Worm (Caenorhabditis elegans) whole organism, L4 larva: ENCODE results near the gene R04D3.3.

Source experiments
- F37D6.2 ChIP-seq: sonication (generic microtip); optimal IDR thresholded peaks from 2 replicates; lab custom pipeline; 2016; ENCODE audit warnings: mild to moderate bottlenecking, missing genetic modification characterization, missing compliant biosample characterization
- Y105C5A.15 ChIP-seq: fragments of 200-800 bp; sonication (Bioruptor generic); IDR thresholded peaks from 2 replicates; pipeline ENCODE4 v1.3.6; 2022; ENCODE audit warnings: missing genetic modification characterization, missing compliant biosample characterization
- ZK546.5 ChIP-seq, 2 experiments: sonication (generic microtip); optimal IDR thresholded peaks; 2 replicates each; lab custom pipeline; 2017; ENCODE audit warnings: missing biosample characterization in 2 of 2, missing genetic modification characterization in 2 of 2
- ceh-28 ChIP-seq: fragments of 150-350 bp; optimal IDR thresholded peaks from 2 replicates; lab custom pipeline; 2014; ENCODE audit warnings: missing biosample characterization, missing genetic modification reagents, missing genetic modification characterization
- ceh-44 ChIP-seq: fragments of 200-800 bp; sonication (Bioruptor generic); IDR thresholded peaks from 2 replicates; pipeline ENCODE4 v1.3.6; 2022; ENCODE audit warnings: missing genetic modification reagents, missing genetic modification characterization, missing compliant biosample characterization
- ceh-62 ChIP-seq: sonication (generic microtip); optimal IDR thresholded peaks from 2 replicates; lab custom pipeline; 2017; ENCODE audit warnings: missing biosample characterization, missing genetic modification characterization
- cey-2 ChIP-seq: sonication (generic microtip); optimal IDR thresholded peaks from 3 replicates; lab custom pipeline; 2017; ENCODE audit warnings: missing genetic modification characterization, mild to moderate bottlenecking, missing compliant biosample characterization, antibody characterized with exemption, borderline replicate concordance; ENCODE audit not compliant: insufficient read depth
- ctbp-1 ChIP-seq: fragments of 200-800 bp; sonication (Bioruptor generic); IDR thresholded peaks from 2 replicates; pipeline ENCODE4 v1.3.6; 2022; ENCODE audit warnings: missing genetic modification reagents, missing genetic modification characterization, missing compliant biosample characterization
- daf-12 ChIP-seq: fragments of 150-350 bp; optimal IDR thresholded peaks from 2 replicates; lab custom pipeline; 2014; ENCODE audit warnings: missing biosample characterization, missing genetic modification reagents, missing genetic modification characterization
- daf-16 ChIP-seq, 3 experiments: sonication (generic microtip); optimal IDR thresholded peaks; 2 replicates each; lab custom pipeline; 2016 to 2017; ENCODE audit warnings: missing genetic modification characterization in 3 of 3, missing genetic modification reagents in 3 of 3, mild to moderate bottlenecking in 2 of 3, missing compliant biosample characterization in 2 of 3, missing biosample characterization in 1 of 3, moderate library complexity in 1 of 3
- daf-19 ChIP-seq: fragments of 200-800 bp; sonication (Bioruptor generic); conservative IDR thresholded peaks from 2 replicates; pipeline ENCODE4 v1.3.6; 2022; ENCODE audit warnings: missing genetic modification characterization, missing compliant biosample characterization
- dmd-9 ChIP-seq: fragments of 200-800 bp; sonication (Bioruptor generic); IDR thresholded peaks from 2 replicates; pipeline ENCODE4 v1.3.6; 2022; ENCODE audit warnings: missing genetic modification reagents, missing genetic modification characterization, missing compliant biosample characterization
- dpl-1 ChIP-seq: fragments of 150-350 bp; optimal IDR thresholded peaks from 2 replicates; lab custom pipeline; 2014; ENCODE audit warnings: missing biosample characterization, missing genetic modification reagents, missing genetic modification characterization
- egl-27 ChIP-seq: sonication (generic microtip); optimal IDR thresholded peaks from 3 replicates; lab custom pipeline; 2017; ENCODE audit warnings: missing biosample characterization, missing genetic modification reagents, missing genetic modification characterization
- egl-43 ChIP-seq: fragments of 200-800 bp; sonication (Bioruptor generic); IDR thresholded peaks from 2 replicates; pipeline ENCODE4 v1.3.6; 2022; ENCODE audit warnings: missing genetic modification reagents, missing genetic modification characterization, missing compliant biosample characterization
- fkh-10 ChIP-seq: fragments of 150-350 bp; optimal IDR thresholded peaks from 2 replicates; lab custom pipeline; 2014; ENCODE audit warnings: missing biosample characterization, missing genetic modification reagents, missing genetic modification characterization
- gei-8 ChIP-seq: fragments of 200-800 bp; sonication (Bioruptor generic); optimal IDR thresholded peaks from 2 replicates; lab custom pipeline; 2018; ENCODE audit warnings: mild to moderate bottlenecking, missing genetic modification characterization, missing compliant biosample characterization
- hlh-30 ChIP-seq: sonication (generic microtip); optimal IDR thresholded peaks from 2 replicates; lab custom pipeline; 2017; ENCODE audit warnings: antibody characterized with exemption, mild to moderate bottlenecking, missing genetic modification characterization, missing compliant biosample characterization; ENCODE audit not compliant: insufficient read depth
- lin-15B ChIP-seq: fragments of 150-350 bp; sonication (generic microtip); optimal IDR thresholded peaks from 3 replicates; lab custom pipeline; 2014; ENCODE audit warnings: missing biosample characterization, missing genetic modification characterization
- lin-38 ChIP-seq: fragments of 200-800 bp; sonication (Bioruptor generic); IDR thresholded peaks from 2 replicates; pipeline ENCODE4 v1.3.6; 2022; ENCODE audit warnings: missing genetic modification reagents, missing genetic modification characterization, missing compliant biosample characterization
- lir-3 ChIP-seq: sonication (generic microtip); optimal IDR thresholded peaks from 2 replicates; lab custom pipeline; 2016; ENCODE audit warnings: mild to moderate bottlenecking, missing genetic modification characterization, missing compliant biosample characterization
- madf-5 ChIP-seq, 2 experiments: fragments of 200-800 bp; sonication (Bioruptor generic); IDR thresholded peaks; 2 replicates each; pipeline ENCODE4 v1.3.6; 2022; ENCODE audit warnings: missing compliant biosample characterization in 2 of 2, missing genetic modification characterization in 2 of 2
- mdl-1 ChIP-seq, 2 experiments: fragments of 150-350 bp in 1 of 2; sonication (generic microtip) in 1 of 2; optimal IDR thresholded peaks; 2 replicates each; lab custom pipeline; 2014 to 2017; ENCODE audit warnings: missing biosample characterization in 2 of 2, missing genetic modification characterization in 2 of 2
- mdt-29 ChIP-seq: fragments of 200-800 bp; sonication (Bioruptor generic); IDR thresholded peaks from 2 replicates; pipeline ENCODE4 v1.3.6; 2022; ENCODE audit warnings: missing genetic modification reagents, missing genetic modification characterization, missing compliant biosample characterization
- mep-1 ChIP-seq: fragments of 150-350 bp; sonication (generic microtip); optimal IDR thresholded peaks from 3 replicates; lab custom pipeline; 2014; ENCODE audit warnings: missing biosample characterization, missing genetic modification characterization
- mes-2 ChIP-seq: sonication (generic microtip); optimal IDR thresholded peaks from 2 replicates; lab custom pipeline; 2016; ENCODE audit warnings: missing genotype, mild to moderate bottlenecking, missing genetic modification characterization, missing compliant biosample characterization; ENCODE audit not compliant: poor library complexity, severe bottlenecking
- mxl-3 ChIP-seq: fragments of 200-800 bp; sonication (Bioruptor generic); optimal IDR thresholded peaks from 2 replicates; lab custom pipeline; 2018; ENCODE audit warnings: mild to moderate bottlenecking, missing genetic modification characterization, missing compliant biosample characterization
- nhr-10 ChIP-seq: fragments of 150-350 bp; optimal IDR thresholded peaks from 2 replicates; lab custom pipeline; 2014; ENCODE audit warnings: missing biosample characterization, missing genetic modification characterization
- nhr-102 ChIP-seq: sonication (generic microtip); optimal IDR thresholded peaks from 2 replicates; lab custom pipeline; 2016; ENCODE audit warnings: mild to moderate bottlenecking, missing genetic modification characterization, moderate library complexity, missing compliant biosample characterization
- nhr-25 ChIP-seq: sonication (generic microtip); optimal IDR thresholded peaks from 2 replicates; lab custom pipeline; 2017; ENCODE audit warnings: missing genetic modification characterization, mild to moderate bottlenecking, missing compliant biosample characterization, antibody characterized with exemption, moderate library complexity, borderline replicate concordance; ENCODE audit not compliant: insufficient read depth
- nhr-41 ChIP-seq: fragments of 200-800 bp; sonication (Bioruptor generic); IDR thresholded peaks from 2 replicates; pipeline ENCODE4 v1.3.6; 2022; ENCODE audit warnings: missing genetic modification reagents, missing genetic modification characterization, missing compliant biosample characterization
- nhr-48 ChIP-seq: sonication (generic microtip); optimal IDR thresholded peaks from 2 replicates; lab custom pipeline; 2016; ENCODE audit warnings: mild to moderate bottlenecking, missing genetic modification characterization, missing compliant biosample characterization
- nhr-77 ChIP-seq: fragments of 150-350 bp; optimal IDR thresholded peaks from 2 replicates; lab custom pipeline; 2014; ENCODE audit warnings: missing biosample characterization, missing genetic modification characterization
- pha-4 ChIP-seq, 2 experiments: fragments of 150-350 bp in 1 of 2; fragments of 200-800 bp in 1 of 2; sonication (Bioruptor generic) in 1 of 2; IDR thresholded peaks in 1 of 2; optimal IDR thresholded peaks in 1 of 2; 2 replicates each; pipeline versions ENCODE4 v1.3.6 to Lab custom; 2014 to 2022; ENCODE audit warnings: missing genetic modification characterization in 2 of 2, missing genetic modification reagents in 2 of 2, missing biosample characterization in 1 of 2, missing compliant biosample characterization in 1 of 2
- php-3 ChIP-seq: fragments of 200-800 bp; sonication (Bioruptor generic); IDR thresholded peaks from 2 replicates; pipeline ENCODE4 v1.3.6; 2022; ENCODE audit warnings: missing genetic modification reagents, missing genetic modification characterization, missing compliant biosample characterization
- rbr-2 ChIP-seq: sonication (generic microtip); optimal IDR thresholded peaks from 2 replicates; lab custom pipeline; 2016; ENCODE audit warnings: missing genotype, missing genetic modification characterization, missing compliant biosample characterization
- saeg-2 ChIP-seq: fragments of 200-800 bp; sonication (Bioruptor generic); IDR thresholded peaks from 2 replicates; pipeline ENCODE4 v1.3.6; 2022; ENCODE audit warnings: missing genetic modification reagents, missing genetic modification characterization, missing compliant biosample characterization
- set-16 ChIP-seq: fragments of 200-800 bp; sonication (Bioruptor generic); IDR thresholded peaks from 2 replicates; pipeline ENCODE4 v1.3.6; 2022; ENCODE audit warnings: missing genetic modification reagents, missing genetic modification characterization, missing compliant biosample characterization
- snpc-1.2 ChIP-seq: fragments of 200-800 bp; sonication (Bioruptor generic); IDR thresholded peaks from 2 replicates; pipeline ENCODE4 v1.3.6; 2022; ENCODE audit warnings: missing genetic modification reagents, missing genetic modification characterization, missing compliant biosample characterization
- snpc-4 ChIP-seq: fragments of 150-350 bp; optimal IDR thresholded peaks from 2 replicates; lab custom pipeline; 2014; ENCODE audit warnings: missing biosample characterization, missing genetic modification characterization
- spr-3 ChIP-seq: fragments of 200-800 bp; sonication (Bioruptor generic); optimal IDR thresholded peaks from 2 replicates; lab custom pipeline; 2018; ENCODE audit warnings: mild to moderate bottlenecking, missing genetic modification characterization, missing compliant biosample characterization
- unc-62 ChIP-seq, 3 experiments: fragments of 150-350 bp in 1 of 3; sonication (generic microtip); optimal IDR thresholded peaks in 2 of 3; peaks in 1 of 3; 1 replicate in 1 of 3; 2 replicates in 2 of 3; lab custom pipeline; 2014 to 2017; ENCODE audit warnings: missing biosample characterization in 3 of 3, missing genetic modification characterization in 3 of 3, missing genetic modification reagents in 3 of 3, missing genotype in 1 of 3
- vab-7 ChIP-seq: fragments of 200-800 bp; sonication (Bioruptor generic); IDR thresholded peaks from 2 replicates; pipeline ENCODE4 v1.3.6; 2022; ENCODE audit warnings: missing genetic modification reagents, missing genetic modification characterization, missing compliant biosample characterization
- zag-1 ChIP-seq: fragments of 150-350 bp; optimal IDR thresholded peaks from 2 replicates; lab custom pipeline; 2014; ENCODE audit warnings: missing biosample characterization, missing genetic modification characterization
- zfp-2 ChIP-seq: sonication (generic microtip); optimal IDR thresholded peaks from 2 replicates; lab custom pipeline; 2016; ENCODE audit warnings: mild to moderate bottlenecking, missing genetic modification characterization, missing compliant biosample characterization
- zip-11 ChIP-seq: fragments of 200-800 bp; sonication (Bioruptor generic); IDR thresholded peaks from 2 replicates; pipeline ENCODE4 v1.3.6; 2022; ENCODE audit warnings: missing genetic modification characterization, missing compliant biosample characterization
- zip-2 ChIP-seq: fragments of 150-350 bp; optimal IDR thresholded peaks from 2 replicates; lab custom pipeline; 2014; ENCODE audit warnings: missing biosample characterization, missing genetic modification characterization

R04D3.3 gene

ce11 chrX:13251354-13251843 is 39.0 kb downstream of the R04D3.3 start (continued):
- TF ChIP-seq madf-5 (GFP tag; IDR thresholded peaks at IDR 0.05; lab: Robert Waterston, UW), result no peak
- no peak for TF ChIP-seq nhr-41 (GFP tag; lab: Robert Waterston, UW)
- no peak for TF ChIP-seq php-3 (GFP tag; lab: Robert Waterston, UW)
- TF ChIP-seq zip-2, result no peak
- TF ChIP-seq ceh-62, result no peak
- TF ChIP-seq fkh-10 (GFP tag; lab: Kevin White, UChicago), result no peak
- no peak for TF ChIP-seq nhr-25
- TF ChIP-seq lin-15B (tag; lab: Kevin White, UChicago), result no peak
- TF ChIP-seq rbr-2, result peak; percentile 55
- no peak for TF ChIP-seq zfp-2 (tag; lab: Kevin White, UChicago)
- TF ChIP-seq mxl-3 (GFP tag; lab: Kevin White, UChicago), result peak; percentile 86
- no peak for TF ChIP-seq daf-19 (GFP tag; lab: Robert Waterston, UW)
- no peak for TF ChIP-seq dpl-1 (GFP tag; lab: Kevin White, UChicago)
- peak in 1 of 2 experiments; percentile 99 for TF ChIP-seq unc-62 (GFP tag; optimal IDR thresholded peaks at IDR 0.05 in 1 of 2; lab: Kevin White, UChicago)
- TF ChIP-seq unc-62 (tag; optimal IDR thresholded peaks at IDR 0.05; lab: Kevin White, UChicago), result no peak
- peak; percentile 68 for TF ChIP-seq mes-2
- TF ChIP-seq ceh-28 (tag; lab: Kevin White, UChicago), result no peak
- TF ChIP-seq dmd-9 (GFP tag; lab: Robert Waterston, UW), result no peak
- TF ChIP-seq saeg-2 (GFP tag; lab: Robert Waterston, UW), result no peak
- TF ChIP-seq pha-4 (GFP tag; IDR thresholded peaks at IDR 0.05; lab: Robert Waterston, UW), result no peak
- peak; percentile 49 for TF ChIP-seq pha-4 (tag; optimal IDR thresholded peaks at IDR 0.05; lab: Kevin White, UChicago)
- TF ChIP-seq cey-2 (tag; lab: Kevin White, UChicago), result no peak
- no peak for TF ChIP-seq gei-8
- TF ChIP-seq mdt-29, result no peak
- no peak for TF ChIP-seq snpc-1.2 (GFP tag; lab: Robert Waterston, UW)
- TF ChIP-seq hlh-30 (tag; lab: Kevin White, UChicago), result peak; percentile 93

- TF ChIP-seq dpl-1 (GFP tag; lab: Kevin White, UChicago) (no peak), mdl-1 (tag; optimal IDR thresholded peaks at IDR 0.05; lab: Kevin White, UChicago) (peak; percentile 38 to 90), egl-43 (GFP tag; lab: Robert Waterston, UW) (no peak), daf-16 (GFP tag; optimal IDR thresholded peaks at IDR 0.05; lab: Kevin White, UChicago) (peak in 1 of 2 experiments; percentile 68), daf-16 (tag; optimal IDR thresholded peaks at IDR 0.05; lab: Kevin White, UChicago) (peak; percentile 95), nhr-102 (tag; lab: Kevin White, UChicago) (peak; percentile 28), zip-11 (GFP tag; lab: Robert Waterston, UW) (no peak), zip-2 (no peak), snpc-4 (no peak), mep-1 (peak; percentile 78), ceh-44 (no peak), daf-19 (GFP tag; lab: Robert Waterston, UW) (no peak), vab-7 (GFP tag; lab: Robert Waterston, UW) (no peak), mxl-3 (GFP tag; lab: Kevin White, UChicago) (peak; percentile 78), egl-27 (tag; lab: Kevin White, UChicago) (no peak), ZK546.5 (tag; optimal IDR thresholded peaks at IDR 0.05; lab: Kevin White, UChicago) (no peak), pha-4 (GFP tag; IDR thresholded peaks at IDR 0.05; lab: Robert Waterston, UW) (no peak), pha-4 (tag; optimal IDR thresholded peaks at IDR 0.05; lab: Kevin White, UChicago) (peak; percentile 68), nhr-77 (tag; lab: Kevin White, UChicago) (peak; percentile 78), zag-1 (tag; lab: Kevin White, UChicago) (no peak), set-16 (GFP tag; lab: Robert Waterston, UW) (no peak), nhr-48 (peak; percentile 39), Y105C5A.15 (GFP tag; lab: Robert Waterston, UW) (no peak), lin-38 (GFP tag; lab: Robert Waterston, UW) (no peak), ctbp-1 (GFP tag; lab: Robert Waterston, UW) (no peak), nhr-10 (peak; percentile 86), lin-15B (tag; lab: Kevin White, UChicago) (no peak), spr-3 (GFP tag; lab: Kevin White, UChicago) (no peak), php-3 (GFP tag; lab: Robert Waterston, UW) (0 out of 2 replicates have a peak, but pooled peaks have one; percentile 44), nhr-25 (peak; percentile 53), daf-12 (no peak), lir-3 (tag; lab: Kevin White, UChicago) (no peak), F37D6.2 (tag; lab: Kevin White, UChicago) (no peak)
Observed at ce11 chrX:13250163-13250562, 40.3 kb downstream of the R04D3.3 start.
